Worm (Caenorhabditis elegans) whole organism, midembryonic: ENCODE data around the gene flp-32.

Source experiments
- T22C8.4 ChIP-seq: fragments of 200-800 bp; sonication (Bioruptor generic); IDR thresholded peaks from 2 replicates; pipeline ENCODE4 v1.3.6; 2022; ENCODE audit warnings: missing genetic modification characterization, missing compliant biosample characterization
- cog-1 ChIP-seq: sonication (generic microtip); optimal IDR thresholded peaks from 2 replicates; lab custom pipeline; 2016; ENCODE audit warnings: missing genetic modification characterization, missing compliant biosample characterization
- flt-1 ChIP-seq: fragments of 200-800 bp; sonication (Bioruptor generic); IDR thresholded peaks from 2 replicates; pipeline ENCODE4 v1.3.6; 2022; ENCODE audit warnings: missing genetic modification characterization, missing compliant biosample characterization
- klf-2 ChIP-seq: fragments of 200-800 bp; sonication (Bioruptor generic); conservative IDR thresholded peaks from 2 replicates; pipeline ENCODE4 v1.3.6; 2022; ENCODE audit warnings: missing genetic modification reagents, missing genetic modification characterization, missing compliant biosample characterization
- med-1 ChIP-seq: sonication (generic microtip); optimal IDR thresholded peaks from 2 replicates; lab custom pipeline; 2017; ENCODE audit warnings: missing genetic modification characterization, mild to moderate bottlenecking, missing compliant biosample characterization, antibody characterized with exemption, missing genetic modification reagents; ENCODE audit not compliant: insufficient read depth
- ref-1 ChIP-seq: fragments of 200-800 bp; sonication (Bioruptor generic); conservative IDR thresholded peaks from 2 replicates; pipeline ENCODE4 v1.3.6; 2022; ENCODE audit warnings: missing genetic modification reagents, missing genetic modification characterization, missing compliant biosample characterization
- tab-1 ChIP-seq: fragments of 200-800 bp; sonication (Bioruptor generic); IDR thresholded peaks from 2 replicates; pipeline ENCODE4 v1.3.6; 2022; ENCODE audit warnings: missing genetic modification characterization, missing compliant biosample characterization
- ztf-23 ChIP-seq: fragments of 200-800 bp; sonication (Bioruptor generic); IDR thresholded peaks from 2 replicates; pipeline ENCODE4 v1.3.6; 2022; ENCODE audit warnings: missing genetic modification reagents, missing genetic modification characterization, missing compliant biosample characterization
- ztf-29 ChIP-seq: fragments of 200-800 bp; sonication (Bioruptor generic); IDR thresholded peaks from 2 replicates; pipeline ENCODE4 v1.3.6; 2022; ENCODE audit warnings: missing genetic modification reagents, missing genetic modification characterization, missing compliant biosample characterization

flp-32 gene

DNA sequence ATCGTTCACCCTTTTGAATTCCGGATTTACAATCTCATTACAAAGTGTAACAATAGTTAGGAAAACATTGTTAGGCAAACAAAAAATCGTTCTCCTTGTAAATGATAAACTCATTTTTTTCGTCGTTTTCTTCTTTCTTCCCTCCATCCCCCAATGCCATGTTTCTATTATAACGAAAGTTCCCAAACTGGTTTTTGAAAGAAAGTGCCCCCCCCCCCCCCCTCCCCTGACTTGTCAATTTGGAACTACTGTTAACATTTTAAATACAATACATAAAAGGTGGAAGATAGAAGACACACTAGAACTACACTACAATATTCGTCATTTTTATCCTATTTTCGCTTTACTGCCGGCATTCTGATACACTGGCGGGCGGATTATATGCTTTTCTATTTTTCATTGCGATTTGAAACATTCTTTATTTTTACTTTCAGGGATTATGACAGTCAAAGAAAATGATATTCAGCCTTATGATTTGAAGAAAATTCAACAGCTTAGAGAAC lies 12.8 kb downstream of the flp-32 start, which contains the start of gene R03A10.5:
Gene R03A10.5 (plus strand): TSS at position 431 of the 503 bp plus-strand sequence.
- no peak for TF ChIP-seq ref-1 (GFP tag; lab: Robert Waterston, UW)
- TF ChIP-seq flt-1 (GFP tag; lab: Robert Waterston, UW): no peak
- TF ChIP-seq ztf-29: no peak
- no peak for TF ChIP-seq cog-1 (tag; lab: Kevin White, UChicago)
- no peak for TF ChIP-seq ztf-23 (GFP tag; lab: Robert Waterston, UW)
- TF ChIP-seq med-1 (GFP tag; lab: Kevin White, UChicago): no peak
- TF ChIP-seq tab-1 (GFP tag; lab: Robert Waterston, UW): no peak
- TF ChIP-seq klf-2: no peak
- no peak for TF ChIP-seq T22C8.4 (GFP tag; lab: Robert Waterston, UW)

DNA sequence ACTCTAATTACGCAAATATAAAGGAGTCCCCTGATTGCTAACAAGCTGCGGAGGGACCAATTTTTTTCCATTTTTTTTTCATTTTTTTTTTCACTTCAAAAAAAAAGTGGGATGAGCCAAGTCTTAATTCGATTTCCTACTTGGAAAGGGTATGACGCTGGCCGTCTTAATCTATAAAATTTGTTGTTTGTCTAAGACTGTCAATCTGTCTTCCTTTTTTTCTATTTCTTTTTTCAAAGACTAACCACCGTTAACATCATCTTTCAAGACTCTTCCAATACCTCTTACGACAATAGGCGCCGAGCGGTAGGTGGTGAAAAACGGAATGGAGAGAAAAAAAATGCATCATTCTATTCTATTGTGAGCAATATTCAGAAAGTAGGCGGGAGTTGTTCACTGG lies 31.5 kb downstream of the flp-32 start:
- TF ChIP-seq klf-2 (no peak), T22C8.4 (GFP tag; lab: Robert Waterston, UW) (no peak), med-1 (GFP tag; lab: Kevin White, UChicago) (no peak), tab-1 (GFP tag; lab: Robert Waterston, UW) (no peak), cog-1 (tag; lab: Kevin White, UChicago) (no peak), flt-1 (GFP tag; lab: Robert Waterston, UW) (no peak), ztf-23 (GFP tag; lab: Robert Waterston, UW) (no peak), ztf-29 (no peak), ref-1 (GFP tag; lab: Robert Waterston, UW) (no peak)

DNA sequence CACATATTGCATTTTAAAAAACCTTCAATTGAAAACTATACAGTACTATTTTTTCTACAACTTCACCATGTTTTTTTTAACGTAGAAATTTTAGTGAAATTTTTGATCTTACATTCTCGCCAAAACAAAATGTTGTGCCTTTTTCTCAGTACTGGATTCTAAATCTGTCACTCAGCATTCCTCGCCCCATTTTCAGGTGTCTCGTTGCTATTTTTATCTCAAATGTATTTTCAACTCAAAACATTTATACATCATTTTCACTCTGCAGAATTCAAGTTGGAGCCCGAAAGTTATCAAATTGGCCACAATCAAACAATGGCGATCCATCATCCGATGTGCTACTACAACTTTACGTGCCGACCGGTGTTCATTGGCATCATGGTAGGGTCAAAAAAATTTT lies 32.4 kb downstream of the flp-32 start, which contains the start of gene sprr-1:
Gene sprr-1 (plus strand): TSS at position 269 of the 400 bp plus-strand sequence.
- TF ChIP-seq cog-1 (tag; lab: Kevin White, UChicago) (no peak), klf-2 (no peak), med-1 (GFP tag; lab: Kevin White, UChicago) (no peak), flt-1 (GFP tag; lab: Robert Waterston, UW) (no peak), tab-1 (GFP tag; lab: Robert Waterston, UW) (no peak), ref-1 (GFP tag; lab: Robert Waterston, UW) (no peak), ztf-23 (GFP tag; lab: Robert Waterston, UW) (no peak)

DNA sequence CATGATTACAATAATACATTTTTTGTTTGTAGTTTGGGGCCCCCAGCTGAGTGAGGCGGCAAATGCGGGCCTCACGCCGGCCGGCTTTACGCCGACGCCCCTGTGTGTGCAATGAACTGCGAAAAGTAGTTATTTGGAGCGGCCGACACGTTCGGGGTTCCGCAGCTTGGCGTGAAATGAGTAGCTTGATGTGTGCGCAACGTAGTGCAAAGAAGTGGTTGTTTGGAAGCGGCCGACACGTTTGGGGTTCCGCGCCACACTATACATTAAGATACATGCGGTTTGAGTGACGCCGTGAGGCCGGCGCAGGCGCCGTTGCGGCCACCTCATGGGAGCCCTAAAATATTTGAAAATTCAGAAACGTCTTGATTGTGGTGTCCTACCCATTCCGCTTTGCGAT lies 35.1 kb downstream of the flp-32 start:
- TF ChIP-seq med-1 (GFP tag; lab: Kevin White, UChicago): no peak
- TF ChIP-seq T22C8.4 (GFP tag; lab: Robert Waterston, UW): no peak
- TF ChIP-seq cog-1 (tag; lab: Kevin White, UChicago): no peak
- no peak for TF ChIP-seq ztf-29
- TF ChIP-seq ztf-23 (GFP tag; lab: Robert Waterston, UW): no peak
- TF ChIP-seq ref-1 (GFP tag; lab: Robert Waterston, UW): no peak
- no peak for TF ChIP-seq flt-1 (GFP tag; lab: Robert Waterston, UW)
- TF ChIP-seq tab-1 (GFP tag; lab: Robert Waterston, UW): no peak
- TF ChIP-seq klf-2: no peak

DNA sequence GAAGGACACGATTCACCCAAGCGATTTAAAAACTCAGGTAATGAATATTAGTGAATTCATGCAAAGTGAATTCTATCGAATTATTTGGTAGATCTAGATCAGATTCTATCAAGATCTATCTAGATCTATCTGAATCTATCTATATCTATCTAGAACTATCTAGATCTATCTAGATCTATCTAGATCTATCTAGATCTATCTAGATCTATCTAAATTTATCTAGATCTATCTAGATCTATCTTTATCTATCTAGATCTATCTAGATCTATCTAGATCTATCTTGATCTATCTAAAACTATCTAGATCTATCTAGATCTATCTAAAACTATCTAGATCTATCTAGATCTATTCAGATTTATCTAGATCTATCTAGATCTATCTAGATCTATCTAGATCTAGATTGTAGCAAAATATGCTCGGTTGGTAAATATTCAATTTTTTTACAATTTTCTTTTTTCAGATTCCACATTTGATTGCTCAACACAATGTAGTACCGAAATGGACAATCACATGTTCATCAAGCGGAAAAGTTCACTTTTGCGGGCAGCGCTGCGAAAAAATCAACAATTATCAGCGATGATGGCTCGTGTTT lies 36.5 kb downstream of the flp-32 start:
- no peak for TF ChIP-seq cog-1 (tag; lab: Kevin White, UChicago)
- no peak for TF ChIP-seq med-1 (GFP tag; lab: Kevin White, UChicago)
- TF ChIP-seq ztf-23 (GFP tag; lab: Robert Waterston, UW): no peak
- no peak for TF ChIP-seq tab-1 (GFP tag; lab: Robert Waterston, UW)
- TF ChIP-seq ref-1 (GFP tag; lab: Robert Waterston, UW): no peak
- TF ChIP-seq ztf-29: no peak
- no peak for TF ChIP-seq T22C8.4 (GFP tag; lab: Robert Waterston, UW)
- TF ChIP-seq flt-1 (GFP tag; lab: Robert Waterston, UW): no peak
- TF ChIP-seq klf-2: no peak

DNA sequence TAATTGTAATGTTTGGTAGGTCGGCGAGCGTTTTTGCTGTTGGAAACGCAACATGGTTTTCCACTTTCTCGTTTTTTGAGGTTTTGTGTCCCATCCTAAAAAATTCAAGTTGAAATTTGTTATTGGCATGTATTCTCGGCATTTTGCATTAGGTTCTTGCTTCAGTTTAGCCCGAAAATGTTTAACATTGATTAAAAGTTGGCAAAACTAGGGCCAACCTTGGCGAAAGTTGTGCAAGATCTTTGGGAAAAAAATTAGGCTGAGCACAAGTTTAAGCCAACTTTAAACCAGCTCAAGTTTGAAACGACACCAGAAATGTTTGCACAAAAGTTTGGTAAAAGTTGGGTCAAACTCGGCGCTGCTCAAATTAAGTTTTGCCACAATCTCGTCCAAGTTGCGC lies 43.7 kb downstream of the flp-32 start, which contains the start of gene exc-1:
Gene exc-1 (minus strand): TSS at position 101 of the 400 bp plus-strand sequence.
- no peak for TF ChIP-seq T22C8.4 (GFP tag; lab: Robert Waterston, UW)

DNA sequence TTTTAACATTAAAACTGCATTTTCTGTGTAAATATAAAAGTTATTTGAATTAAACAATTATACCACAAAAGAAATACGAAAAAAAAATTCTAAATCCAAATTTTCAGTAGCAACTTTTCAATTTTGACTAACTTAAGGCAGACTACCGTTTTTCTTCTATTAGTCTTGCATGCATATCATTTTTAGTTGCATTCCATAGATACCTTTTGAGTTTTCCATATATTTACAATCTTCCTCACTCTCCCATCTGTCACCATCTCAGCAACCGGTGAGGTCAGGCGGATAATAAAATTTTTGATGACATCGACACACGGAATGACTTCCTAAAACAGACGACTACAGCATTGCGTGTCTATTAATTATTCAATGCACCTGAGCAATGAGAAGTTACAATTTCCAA lies 45.1 kb downstream of the flp-32 start, which contains the start of gene gcy-36:
Gene gcy-36 (plus strand): TSS at position 301 of the 400 bp plus-strand sequence.
- TF ChIP-seq klf-2 (no peak), med-1 (GFP tag; lab: Kevin White, UChicago) (no peak), ztf-23 (GFP tag; lab: Robert Waterston, UW) (no peak), ztf-29 (no peak)
